Worm (Caenorhabditis elegans) whole organism, young adult: ENCODE data around the gene C36C9.11.

Experiments used
- F49E8.2 ChIP-seq: sonication (generic microtip); optimal IDR thresholded peaks from 3 replicates; lab custom pipeline; 2017; ENCODE audit warnings: missing genetic modification characterization, mild to moderate bottlenecking, missing compliant biosample characterization, antibody characterized with exemption, moderate library complexity; ENCODE audit not compliant: insufficient read depth
- F57C9.4 ChIP-seq: sonication (generic microtip); optimal IDR thresholded peaks from 2 replicates; lab custom pipeline; 2017; ENCODE audit warnings: mild to moderate bottlenecking, missing genetic modification characterization, missing compliant biosample characterization
- T07F8.4 ChIP-seq: sonication (generic microtip); optimal IDR thresholded peaks from 2 replicates; lab custom pipeline; 2016; ENCODE audit warnings: mild to moderate bottlenecking, missing genetic modification characterization, moderate library complexity, missing compliant biosample characterization
- ZK185.1 ChIP-seq: sonication (generic microtip); optimal IDR thresholded peaks from 2 replicates; lab custom pipeline; 2016; ENCODE audit warnings: mild to moderate bottlenecking, missing genetic modification characterization, missing compliant biosample characterization; ENCODE audit not compliant: poor library complexity, severe bottlenecking
- ama-1 ChIP-seq, 3 experiments: fragments of 150-350 bp in 1 of 3; sonication (generic microtip) in 2 of 3; optimal IDR thresholded peaks; 2 replicates each; lab custom pipeline; 2014 to 2018; ENCODE audit warnings: missing biosample characterization in 2 of 3, missing genetic modification characterization in 2 of 3, missing genetic modification reagents in 2 of 3
- aptf-2 ChIP-seq: fragments of 200-800 bp; sonication (Bioruptor generic); conservative IDR thresholded peaks from 2 replicates; pipeline ENCODE4 v1.3.6; 2022; ENCODE audit warnings: missing genetic modification reagents, missing genetic modification characterization, missing compliant biosample characterization
- attf-5 ChIP-seq: fragments of 200-800 bp; sonication (Bioruptor generic); optimal IDR thresholded peaks from 2 replicates; lab custom pipeline; 2018; ENCODE audit warnings: mild to moderate bottlenecking, missing genetic modification characterization, missing compliant biosample characterization
- ceh-40 ChIP-seq: fragments of 200-800 bp; sonication (Bioruptor generic); IDR thresholded peaks from 2 replicates; pipeline ENCODE4 v1.3.6; 2022; ENCODE audit warnings: missing genetic modification characterization, missing compliant biosample characterization
- ekl-4 ChIP-seq: fragments of 200-800 bp; sonication (Bioruptor generic); IDR thresholded peaks from 2 replicates; pipeline ENCODE4 v1.3.6; 2022; ENCODE audit warnings: missing genetic modification reagents, missing genetic modification characterization, missing compliant biosample characterization
- hmg-20 ChIP-seq: fragments of 200-800 bp; sonication (Bioruptor generic); IDR thresholded peaks from 2 replicates; pipeline ENCODE4 v1.3.6; 2022; ENCODE audit warnings: missing genetic modification reagents, missing genetic modification characterization, missing compliant biosample characterization
- let-607 ChIP-seq, 2 experiments: fragments of 200-800 bp in 1 of 2; sonication (Bioruptor generic) in 1 of 2; sonication (generic microtip) in 1 of 2; optimal IDR thresholded peaks; 2 replicates each; lab custom pipeline; 2016 to 2018; ENCODE audit warnings: mild to moderate bottlenecking in 2 of 2, missing compliant biosample characterization in 2 of 2, missing genetic modification characterization in 2 of 2, moderate library complexity in 2 of 2, missing genotype in 1 of 2
- snpc-4 ChIP-seq, 5 experiments: fragments of 150-350 bp in 1 of 5; sonication (generic microtip) in 4 of 5; optimal IDR thresholded peaks; 2 replicates each; lab custom pipeline; 2014 to 2018; ENCODE audit warnings: missing genetic modification characterization in 5 of 5, missing biosample characterization in 3 of 5, antibody characterized with exemption in 2 of 5, mild to moderate bottlenecking in 2 of 5, missing compliant biosample characterization in 2 of 5, missing genotype in 2 of 5, moderate library complexity in 2 of 5, missing genetic modification reagents in 1 of 5
- unc-62 ChIP-seq: fragments of 150-350 bp; optimal IDR thresholded peaks from 2 replicates; lab custom pipeline; 2014; ENCODE audit warnings: missing biosample characterization, missing genetic modification reagents, missing genetic modification characterization
- zfh-2 ChIP-seq: fragments of 200-800 bp; sonication (Bioruptor generic); conservative IDR thresholded peaks from 2 replicates; pipeline ENCODE4 v1.3.6; 2022; ENCODE audit warnings: missing genetic modification reagents, missing genetic modification characterization, missing compliant biosample characterization

ce11 chrX:1703049-1703448 lies 15.9 kb downstream of the C36C9.11 start:
- TF ChIP-seq unc-62 (GFP tag; lab: Kevin White, UChicago) (no peak), ZK185.1 (tag; lab: Kevin White, UChicago) (no peak), ekl-4 (GFP tag; lab: Robert Waterston, UW) (no peak), T07F8.4 (tag; lab: Kevin White, UChicago) (no peak), zfh-2 (GFP tag; lab: Robert Waterston, UW) (peak; percentile 94), F49E8.2 (tag; lab: Kevin White, UChicago) (no peak), hmg-20 (no peak), let-607 (tag; optimal IDR thresholded peaks at IDR 0.05; lab: Kevin White, UChicago) (no peak), F57C9.4 (tag; lab: Kevin White, UChicago) (no peak), ama-1 (optimal IDR thresholded peaks at IDR 0.05; lab: Kevin White, UChicago) (no peak), ama-1 (GFP tag; optimal IDR thresholded peaks at IDR 0.05; lab: Kevin White, UChicago) (no peak), snpc-4 (GFP tag; optimal IDR thresholded peaks at IDR 0.05; lab: Kevin White, UChicago) (no peak), snpc-4 (tag; optimal IDR thresholded peaks at IDR 0.05; lab: Kevin White, UChicago) (no peak), aptf-2 (GFP tag; lab: Robert Waterston, UW) (no peak), attf-5 (GFP tag; lab: Kevin White, UChicago) (no peak), ceh-40 (GFP tag; lab: Robert Waterston, UW) (no peak)
